Worm (Caenorhabditis elegans): ENCODE data around the gene ced-6.

The ced-6 gene

DNA sequence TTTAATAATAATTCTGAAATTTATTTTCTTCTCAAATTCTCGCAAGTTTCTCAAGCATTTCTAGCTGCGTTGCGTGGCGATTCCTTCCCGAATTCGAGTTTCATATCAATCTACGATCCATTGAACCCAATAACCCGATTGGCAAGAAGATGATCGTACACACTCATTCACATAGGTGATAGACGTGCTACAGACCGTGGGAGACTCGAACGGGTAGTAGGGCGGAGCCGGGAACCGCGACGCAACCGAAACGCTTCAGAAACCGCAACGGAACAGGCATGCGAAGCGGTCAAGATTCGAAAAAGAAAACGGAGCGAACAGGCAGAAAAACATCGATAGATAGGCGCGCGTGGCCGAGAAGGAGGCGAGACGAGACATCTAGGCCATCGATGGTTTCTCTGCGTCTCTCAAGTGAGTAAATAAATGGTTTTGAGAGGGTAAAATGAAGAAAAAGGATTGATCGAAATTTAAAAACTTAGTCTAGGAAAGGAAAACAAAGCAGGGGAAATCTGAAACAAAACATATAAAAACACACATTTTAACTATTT, 7.9 kb downstream of the ced-6 start, which contains the start of gene madf-11 (continued):
- TF ChIP-seq ceh-88 (GFP tag; IDR thresholded peaks at IDR 0.05) (no peak), nhr-90 (tag; optimal IDR thresholded peaks at IDR 0.05; ENCODE audit: poor library complexity) (peak; percentile 49), tlp-1 (tag; optimal IDR thresholded peaks at IDR 0.05) (no peak), nhr-77 (tag; optimal IDR thresholded peaks at IDR 0.05) (no peak), efl-3 (GFP tag; optimal IDR thresholded peaks at IDR 0.05) (no peak), blmp-1 (tag; optimal IDR thresholded peaks at IDR 0.05) (peak; percentile 75), pqm-1 (tag; optimal IDR thresholded peaks at IDR 0.05) (no peak), ceh-90 (tag; optimal IDR thresholded peaks at IDR 0.05) (peak; percentile 73), sup-37 (GFP tag; optimal IDR thresholded peaks at IDR 0.05) (no peak), nhr-85 (tag) (peak; percentile 83), lin-14 (GFP tag; optimal IDR thresholded peaks at IDR 0.05) (peak; percentile 90), snu-23 (GFP tag; optimal IDR thresholded peaks at IDR 0.05) (peak; percentile 75), nhr-47 (tag; optimal IDR thresholded peaks at IDR 0.05) (peak; percentile 71), nhr-19 (GFP tag; conservative IDR thresholded peaks at IDR 0.05) (peak; percentile 56), mab-9 (GFP tag; IDR thresholded peaks at IDR 0.05) (no peak), C34B4.2 (tag; optimal IDR thresholded peaks at IDR 0.05) (no peak), efl-1 (optimal IDR thresholded peaks at IDR 0.05) (peak; percentile 77 to 88), efl-1 (GFP tag; optimal IDR thresholded peaks at IDR 0.05 in 1 of 2) (peak; percentile 74 to 97), unc-62 (GFP tag; optimal IDR thresholded peaks at IDR 0.05) (no peak), egl-27 (tag; optimal IDR thresholded peaks at IDR 0.05) (no peak), jun-1 (tag; optimal IDR thresholded peaks at IDR 0.05) (no peak), sox-4 (tag; optimal IDR thresholded peaks at IDR 0.05) (no peak), ama-1 (optimal IDR thresholded peaks at IDR 0.05) (no peak), elt-3 (tag; optimal IDR thresholded peaks at IDR 0.05) (peak in 1 of 6 experiments; percentile 33), zip-4 (GFP tag; optimal IDR thresholded peaks at IDR 0.05) (no peak), Y116A8C.19 (tag; optimal IDR thresholded peaks at IDR 0.05; ENCODE audit: borderline replicate concordance) (no peak), ets-5 (GFP tag; IDR thresholded peaks at IDR 0.05) (no peak), ceh-8 (GFP tag; optimal IDR thresholded peaks at IDR 0.05) (no peak), hpl-2 (GFP tag; optimal IDR thresholded peaks at IDR 0.05) (no peak), lin-39 (tag; optimal IDR thresholded peaks at IDR 0.05) (no peak), lin-15B (tag; optimal IDR thresholded peaks at IDR 0.05) (peak; percentile 79), aha-1 (tag; optimal IDR thresholded peaks at IDR 0.05) (no peak), nhr-20 (tag; optimal IDR thresholded peaks at IDR 0.05) (peak; percentile 59), swsn-7 (tag; optimal IDR thresholded peaks at IDR 0.05) (peak; percentile 53), ztf-11 (tag; optimal IDR thresholded peaks at IDR 0.05) (peak in 1 of 2 experiments; percentile 69), irx-1 (tag; optimal IDR thresholded peaks at IDR 0.05) (peak; percentile 10), isw-1 (GFP tag; IDR thresholded peaks at IDR 0.05) (no peak; the same call in 1 of the 2 replicates), ces-1 (GFP tag; optimal IDR thresholded peaks at IDR 0.05) (no peak), unc-86 (tag; optimal IDR thresholded peaks at IDR 0.05) (peak; percentile 41), nhr-28 (tag; optimal IDR thresholded peaks at IDR 0.05) (no peak), lsy-2 (tag; optimal IDR thresholded peaks at IDR 0.05) (peak; percentile 66 to 83), sptf-1 (tag; optimal IDR thresholded peaks at IDR 0.05) (no peak), xbp-1 (tag; optimal IDR thresholded peaks at IDR 0.05) (peak; percentile 58), nhr-76 (tag; optimal IDR thresholded peaks at IDR 0.05) (no peak), aly-2 (tag; optimal IDR thresholded peaks at IDR 0.05) (no peak), lir-3 (tag; optimal IDR thresholded peaks at IDR 0.05; ENCODE audit: poor library complexity) (peak; percentile 78), egl-13 (tag; optimal IDR thresholded peaks at IDR 0.05) (no peak), nhr-11 (tag; optimal IDR thresholded peaks at IDR 0.05) (no peak), nhr-84 (tag; optimal IDR thresholded peaks at IDR 0.05) (no peak), ceh-82 (tag; optimal IDR thresholded peaks at IDR 0.05) (peak in 2 of 3 experiments; percentile 23 to 78), fkh-10 (GFP tag; optimal IDR thresholded peaks at IDR 0.05) (peak; percentile 29), snpc-4 (tag; optimal IDR thresholded peaks at IDR 0.05) (peak; percentile 64), C16A3.4 (tag; optimal IDR thresholded peaks at IDR 0.05) (peak; percentile 49), zag-1 (tag; optimal IDR thresholded peaks at IDR 0.05) (no peak)

Data from whole organism, L1 larva.